Worm (Caenorhabditis elegans): ENCODE data around the gene F45E1.4.

ce11 chrX:7944999-7945398, 40.8 kb upstream of the F45E1.4 start, which contains the start of gene tnt-3:
- TF ChIP-seq zfp-3 (GFP tag; conservative IDR thresholded peaks at IDR 0.05) (no peak), nhr-42 (GFP tag; IDR thresholded peaks at IDR 0.05) (no peak), nhr-6 (tag; optimal IDR thresholded peaks at IDR 0.05) (no peak), dve-1 (tag; optimal IDR thresholded peaks at IDR 0.05; ENCODE audit: insufficient read depth) (no peak), nhr-48 (tag; optimal IDR thresholded peaks at IDR 0.05) (no peak), ceh-82 (tag; optimal IDR thresholded peaks at IDR 0.05) (no peak), ztf-11 (tag; optimal IDR thresholded peaks at IDR 0.05) (no peak), nhr-10 (tag; optimal IDR thresholded peaks at IDR 0.05) (no peak), unc-62 (GFP tag; optimal IDR thresholded peaks at IDR 0.05 in 1 of 2) (no peak), unc-62 (tag; optimal IDR thresholded peaks at IDR 0.05) (no peak), nhr-237 (tag; optimal IDR thresholded peaks at IDR 0.05) (no peak), nhr-11 (tag; optimal IDR thresholded peaks at IDR 0.05) (no peak), ama-1 (optimal IDR thresholded peaks at IDR 0.05) (no peak), fkh-10 (GFP tag; optimal IDR thresholded peaks at IDR 0.05) (no peak), T20F7.1 (GFP tag; optimal IDR thresholded peaks at IDR 0.05) (no peak)
